Worm (Caenorhabditis elegans) whole organism, late embryonic: Measurements from ENCODE around the gene nlp-28.

Experiments used
- C08G9.2 ChIP-seq: sonication (generic microtip); optimal IDR thresholded peaks from 2 replicates; lab custom pipeline; 2016; ENCODE audit warnings: mild to moderate bottlenecking, missing genetic modification characterization, moderate library complexity, missing compliant biosample characterization
- ama-1 ChIP-seq: fragments of 150-350 bp; optimal IDR thresholded peaks from 2 replicates; lab custom pipeline; 2014
- ceh-14 ChIP-seq: sonication (generic microtip); optimal IDR thresholded peaks from 2 replicates; lab custom pipeline; 2016; ENCODE audit warnings: missing genotype, missing genetic modification characterization, missing compliant biosample characterization
- ceh-19 ChIP-seq: fragments of 200-800 bp; sonication (Bioruptor generic); optimal IDR thresholded peaks from 2 replicates; lab custom pipeline; 2018; ENCODE audit warnings: mild to moderate bottlenecking, missing genetic modification characterization, missing compliant biosample characterization
- ceh-22 ChIP-seq: sonication (generic microtip); optimal IDR thresholded peaks from 2 replicates; lab custom pipeline; 2017; ENCODE audit warnings: missing biosample characterization, missing genetic modification characterization
- ceh-31 ChIP-seq: sonication (generic microtip); optimal IDR thresholded peaks from 2 replicates; lab custom pipeline; 2016; ENCODE audit warnings: missing genetic modification characterization, missing compliant biosample characterization
- che-1 ChIP-seq: sonication (generic microtip); optimal IDR thresholded peaks from 2 replicates; lab custom pipeline; 2016; ENCODE audit warnings: mild to moderate bottlenecking, missing genetic modification characterization, missing compliant biosample characterization
- fax-1 ChIP-seq: sonication (generic microtip); optimal IDR thresholded peaks from 2 replicates; lab custom pipeline; 2016; ENCODE audit warnings: missing genotype, missing genetic modification characterization, missing compliant biosample characterization
- fkh-10 ChIP-seq: fragments of 150-350 bp; optimal IDR thresholded peaks from 2 replicates; lab custom pipeline; 2014; ENCODE audit warnings: missing biosample characterization, missing genetic modification reagents, missing genetic modification characterization
- hlh-13 ChIP-seq: fragments of 200-800 bp; sonication (Bioruptor generic); optimal IDR thresholded peaks from 2 replicates; lab custom pipeline; 2018; ENCODE audit warnings: mild to moderate bottlenecking, missing genetic modification characterization, missing compliant biosample characterization
- hlh-15 ChIP-seq: sonication (generic microtip); optimal IDR thresholded peaks from 2 replicates; lab custom pipeline; 2016; ENCODE audit warnings: missing genetic modification characterization, missing compliant biosample characterization
- hlh-30 ChIP-seq: sonication (generic microtip); optimal IDR thresholded peaks from 2 replicates; lab custom pipeline; 2017; ENCODE audit warnings: antibody characterized with exemption, missing genetic modification characterization, missing compliant biosample characterization; ENCODE audit not compliant: insufficient read depth
- nfya-1 ChIP-seq: sonication (generic microtip); optimal IDR thresholded peaks from 2 replicates; lab custom pipeline; 2017; ENCODE audit warnings: missing genetic modification characterization, mild to moderate bottlenecking, missing compliant biosample characterization, antibody characterized with exemption, moderate library complexity
- nhr-11 ChIP-seq: fragments of 150-350 bp; optimal IDR thresholded peaks from 2 replicates; lab custom pipeline; 2014; ENCODE audit warnings: missing biosample characterization, missing genetic modification characterization
- npax-4 ChIP-seq: sonication (generic microtip); optimal IDR thresholded peaks from 2 replicates; lab custom pipeline; 2016; ENCODE audit warnings: missing genetic modification characterization, missing compliant biosample characterization
- pat-9 ChIP-seq: fragments of 200-800 bp; sonication (Bioruptor generic); optimal IDR thresholded peaks from 2 replicates; lab custom pipeline; 2018; ENCODE audit warnings: mild to moderate bottlenecking, missing genetic modification characterization, moderate library complexity, missing compliant biosample characterization
- pha-2 ChIP-seq: sonication (generic microtip); optimal IDR thresholded peaks from 2 replicates; lab custom pipeline; 2017; ENCODE audit warnings: mild to moderate bottlenecking, missing genetic modification characterization, missing compliant biosample characterization
- ref-2 ChIP-seq: sonication (generic microtip); optimal IDR thresholded peaks from 2 replicates; lab custom pipeline; 2016; ENCODE audit warnings: missing genetic modification characterization, missing compliant biosample characterization
- rnt-1 ChIP-seq: sonication (generic microtip); optimal IDR thresholded peaks from 2 replicates; lab custom pipeline; 2016; ENCODE audit warnings: missing genetic modification characterization, missing compliant biosample characterization
- sox-4 ChIP-seq: sonication (generic microtip); optimal IDR thresholded peaks from 2 replicates; lab custom pipeline; 2017; ENCODE audit warnings: mild to moderate bottlenecking, missing genetic modification characterization, inconsistent platforms, missing compliant biosample characterization
- syd-9 ChIP-seq: sonication (generic microtip); optimal IDR thresholded peaks from 2 replicates; lab custom pipeline; 2016; ENCODE audit warnings: mild to moderate bottlenecking, missing genetic modification characterization, moderate library complexity, missing compliant biosample characterization
- tbx-2 ChIP-seq: sonication (generic microtip); optimal IDR thresholded peaks from 2 replicates; lab custom pipeline; 2016; ENCODE audit warnings: missing genetic modification characterization, missing compliant biosample characterization
- ttx-3 ChIP-seq: sonication (generic microtip); optimal IDR thresholded peaks from 2 replicates; lab custom pipeline; 2016; ENCODE audit warnings: missing genetic modification reagents, missing genetic modification characterization, missing compliant biosample characterization
- unc-3 ChIP-seq, 2 experiments: fragments of 200-800 bp in 1 of 2; sonication (Bioruptor generic) in 1 of 2; sonication (generic microtip) in 1 of 2; conservative IDR thresholded peaks in 1 of 2; optimal IDR thresholded peaks in 1 of 2; 2 replicates each; pipeline versions ENCODE4 v1.3.6 to Lab custom; 2016 to 2022; ENCODE audit warnings: missing compliant biosample characterization in 2 of 2, missing genetic modification characterization in 2 of 2, missing genetic modification reagents in 1 of 2
- unc-42 ChIP-seq: sonication (generic microtip); optimal IDR thresholded peaks from 2 replicates; lab custom pipeline; 2016; ENCODE audit warnings: missing genotype, missing genetic modification characterization, missing compliant biosample characterization
- unc-55 ChIP-seq: sonication (generic microtip); optimal IDR thresholded peaks from 2 replicates; lab custom pipeline; 2017; ENCODE audit warnings: missing biosample characterization, missing genetic modification reagents, missing genetic modification characterization
- unc-86 ChIP-seq: sonication (generic microtip); optimal IDR thresholded peaks from 2 replicates; lab custom pipeline; 2016; ENCODE audit warnings: missing genetic modification characterization, missing compliant biosample characterization
- ztf-16 ChIP-seq: sonication (generic microtip); optimal IDR thresholded peaks from 2 replicates; lab custom pipeline; 2017; ENCODE audit warnings: missing genetic modification characterization, missing compliant biosample characterization

The nlp-28 gene

ce11 chrV:4029627-4030026 is 41.9 kb downstream of the nlp-28 start:
- peak; percentile 60 for TF ChIP-seq ref-2 (tag; lab: Kevin White, UChicago)
- TF ChIP-seq nfya-1: peak; percentile 49
- TF ChIP-seq che-1: no peak
- TF ChIP-seq rnt-1 (tag; lab: Kevin White, UChicago): no peak
- peak; percentile 3 for TF ChIP-seq unc-42
- no peak for TF ChIP-seq nhr-11 (tag; lab: Kevin White, UChicago)
- TF ChIP-seq ceh-31 (tag; lab: Kevin White, UChicago): peak; percentile 31

- no peak for TF ChIP-seq ama-1
- TF ChIP-seq fax-1 (tag; lab: Kevin White, UChicago): no peak
- no peak for TF ChIP-seq unc-55 (GFP tag; lab: Kevin White, UChicago)
- no peak for TF ChIP-seq unc-3 (GFP tag; conservative IDR thresholded peaks at IDR 0.05; lab: Robert Waterston, UW)
- no peak for TF ChIP-seq unc-3 (tag; optimal IDR thresholded peaks at IDR 0.05; lab: Kevin White, UChicago)
- TF ChIP-seq ceh-22 (tag; lab: Kevin White, UChicago): no peak
- TF ChIP-seq nhr-11 (tag; lab: Kevin White, UChicago): no peak
- no peak for TF ChIP-seq tbx-2
- TF ChIP-seq sox-4 (tag; lab: Kevin White, UChicago): no peak
- no peak for TF ChIP-seq pat-9 (tag; lab: Kevin White, UChicago)
- no peak for TF ChIP-seq ceh-31 (tag; lab: Kevin White, UChicago)
Observed at ce11 chrV:4031319-4031718, 43.6 kb downstream of the nlp-28 start, which contains the start of gene cyp-35A4. TSS of gene cyp-35A4 (plus strand) at chrV:4031619.

ce11 chrV:4034303-4034702 is 46.6 kb downstream of the nlp-28 start, which contains the start of gene C49G7.7:
TSS of gene C49G7.7 (plus strand) at chrV:4034476.
- no peak for TF ChIP-seq pha-2 (tag; lab: Kevin White, UChicago)
- TF ChIP-seq unc-86 (tag; lab: Kevin White, UChicago): no peak
- TF ChIP-seq ttx-3 (tag; lab: Kevin White, UChicago): no peak
- no peak for TF ChIP-seq syd-9 (tag; lab: Kevin White, UChicago)
- TF ChIP-seq ztf-16: no peak
- no peak for TF ChIP-seq hlh-15 (tag; lab: Kevin White, UChicago)
- no peak for TF ChIP-seq C08G9.2 (tag; lab: Kevin White, UChicago)
- no peak for TF ChIP-seq ceh-14 (tag; lab: Kevin White, UChicago)
- no peak for TF ChIP-seq hlh-30 (tag; lab: Kevin White, UChicago)
- TF ChIP-seq sox-4 (tag; lab: Kevin White, UChicago): no peak
- no peak for TF ChIP-seq ref-2 (tag; lab: Kevin White, UChicago)
- TF ChIP-seq npax-4 (tag; lab: Kevin White, UChicago): no peak
- no peak for TF ChIP-seq fax-1 (tag; lab: Kevin White, UChicago)
- TF ChIP-seq fkh-10 (GFP tag; lab: Kevin White, UChicago): no peak
- no peak for TF ChIP-seq ceh-19 (GFP tag; lab: Kevin White, UChicago)

ce11 chrV:4035811-4036210 is 48.1 kb downstream of the nlp-28 start, which contains the start of gene C49G7.13:
TSS of gene C49G7.13 (plus strand) at chrV:4036111.
- TF ChIP-seq hlh-13 (GFP tag; lab: Kevin White, UChicago) (no peak), ceh-19 (GFP tag; lab: Kevin White, UChicago) (no peak), sox-4 (tag; lab: Kevin White, UChicago) (no peak), ref-2 (tag; lab: Kevin White, UChicago) (no peak), syd-9 (tag; lab: Kevin White, UChicago) (no peak), npax-4 (tag; lab: Kevin White, UChicago) (no peak)
